Worm (Caenorhabditis elegans): ENCODE results near the gene dpy-27.

DNA sequence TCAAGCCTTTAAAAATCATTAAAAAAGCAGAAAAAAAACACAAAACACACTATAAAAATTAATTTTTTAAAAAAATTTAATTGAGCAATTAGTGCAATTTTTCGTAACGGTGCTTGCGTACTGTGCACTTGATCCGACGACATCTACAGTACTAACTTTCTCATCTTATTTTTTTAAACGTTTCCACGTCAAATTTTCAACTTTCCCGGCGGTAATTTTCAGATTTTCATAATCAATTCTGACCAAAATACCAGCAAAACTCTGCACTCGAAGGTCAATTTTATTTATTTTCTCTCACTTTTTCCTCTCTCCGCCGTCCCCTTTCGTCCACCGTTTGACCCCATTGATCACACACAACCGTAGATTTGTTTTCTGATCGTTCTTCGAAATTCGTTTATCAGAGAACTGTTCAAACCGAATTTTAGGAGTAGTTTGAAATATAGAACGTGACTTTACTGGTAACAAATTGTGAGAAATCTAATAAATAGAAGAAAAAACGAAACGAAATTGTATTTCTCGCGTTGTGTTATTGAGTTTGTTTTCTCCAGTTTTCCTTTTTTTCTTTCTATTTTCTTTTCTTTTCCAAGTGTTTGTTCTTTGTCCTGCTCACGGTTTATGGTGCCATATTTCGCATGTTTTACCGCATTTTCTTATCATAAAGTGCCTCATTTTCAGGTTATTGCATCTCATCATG, 44.5 kb upstream of the dpy-27 start, which contains the start of gene acs-19:
- TF ChIP-seq ref-1 (GFP tag; conservative IDR thresholded peaks at IDR 0.05) (no peak), flt-1 (GFP tag; IDR thresholded peaks at IDR 0.05) (no peak), tab-1 (GFP tag; IDR thresholded peaks at IDR 0.05) (no peak), ztf-29 (GFP tag; IDR thresholded peaks at IDR 0.05) (no peak), med-1 (GFP tag; optimal IDR thresholded peaks at IDR 0.05; ENCODE audit: insufficient read depth) (no peak)

All from whole organism, midembryonic.